Worm (Caenorhabditis elegans) whole organism, midembryonic: ENCODE data around the gene B0495.5.
A peak's percentile ranks its signal among the peaks of the same experiment; 100 is the strongest.

ENCODE experiments used
- T22C8.4 ChIP-seq: fragments of 200-800 bp; sonication (Bioruptor generic); IDR thresholded peaks from 2 replicates; pipeline ENCODE4 v1.3.6; 2022; ENCODE audit warnings: missing genetic modification characterization, missing compliant biosample characterization
- cog-1 ChIP-seq: sonication (generic microtip); optimal IDR thresholded peaks from 2 replicates; lab custom pipeline; 2016; ENCODE audit warnings: missing genetic modification characterization, missing compliant biosample characterization
- flt-1 ChIP-seq: fragments of 200-800 bp; sonication (Bioruptor generic); IDR thresholded peaks from 2 replicates; pipeline ENCODE4 v1.3.6; 2022; ENCODE audit warnings: missing genetic modification characterization, missing compliant biosample characterization
- klf-2 ChIP-seq: fragments of 200-800 bp; sonication (Bioruptor generic); conservative IDR thresholded peaks from 2 replicates; pipeline ENCODE4 v1.3.6; 2022; ENCODE audit warnings: missing genetic modification reagents, missing genetic modification characterization, missing compliant biosample characterization
- med-1 ChIP-seq: sonication (generic microtip); optimal IDR thresholded peaks from 2 replicates; lab custom pipeline; 2017; ENCODE audit warnings: missing genetic modification characterization, mild to moderate bottlenecking, missing compliant biosample characterization, antibody characterized with exemption, missing genetic modification reagents; ENCODE audit not compliant: insufficient read depth
- ref-1 ChIP-seq: fragments of 200-800 bp; sonication (Bioruptor generic); conservative IDR thresholded peaks from 2 replicates; pipeline ENCODE4 v1.3.6; 2022; ENCODE audit warnings: missing genetic modification reagents, missing genetic modification characterization, missing compliant biosample characterization
- tab-1 ChIP-seq: fragments of 200-800 bp; sonication (Bioruptor generic); IDR thresholded peaks from 2 replicates; pipeline ENCODE4 v1.3.6; 2022; ENCODE audit warnings: missing genetic modification characterization, missing compliant biosample characterization
- ztf-23 ChIP-seq: fragments of 200-800 bp; sonication (Bioruptor generic); IDR thresholded peaks from 2 replicates; pipeline ENCODE4 v1.3.6; 2022; ENCODE audit warnings: missing genetic modification reagents, missing genetic modification characterization, missing compliant biosample characterization
- ztf-29 ChIP-seq: fragments of 200-800 bp; sonication (Bioruptor generic); IDR thresholded peaks from 2 replicates; pipeline ENCODE4 v1.3.6; 2022; ENCODE audit warnings: missing genetic modification reagents, missing genetic modification characterization, missing compliant biosample characterization

The B0495.5 gene

DNA sequence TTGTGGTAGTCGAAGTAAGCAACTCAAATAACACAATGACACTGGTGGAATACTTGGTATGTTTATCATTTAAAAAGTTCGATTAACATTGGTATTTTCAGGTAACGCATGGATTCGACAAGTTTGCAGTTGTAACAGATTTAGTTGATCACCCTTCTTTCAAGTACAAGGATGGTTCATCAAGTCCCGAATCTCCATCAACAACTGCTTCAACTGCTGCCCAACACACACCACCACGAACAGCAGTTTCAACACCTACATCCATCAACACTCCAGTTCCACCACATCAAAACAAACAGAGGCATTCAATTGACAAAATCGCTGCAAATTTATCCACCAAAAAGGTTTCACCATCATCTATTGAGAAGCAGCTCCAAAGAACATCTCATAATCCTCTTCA, 15.8 kb downstream of the B0495.5 start:
- no peak for TF ChIP-seq cog-1 (tag; lab: Kevin White, UChicago)
- TF ChIP-seq flt-1 (GFP tag; lab: Robert Waterston, UW), result no peak
- TF ChIP-seq ref-1 (GFP tag; lab: Robert Waterston, UW), result no peak
- TF ChIP-seq klf-2 (GFP tag; lab: Robert Waterston, UW), result no peak
- TF ChIP-seq tab-1 (GFP tag; lab: Robert Waterston, UW), result no peak
- TF ChIP-seq ztf-29 (GFP tag; lab: Robert Waterston, UW), result no peak
- no peak for TF ChIP-seq med-1 (GFP tag; lab: Kevin White, UChicago)
- no peak for TF ChIP-seq ztf-23
- no peak for TF ChIP-seq T22C8.4 (GFP tag; lab: Robert Waterston, UW)

- TF ChIP-seq flt-1 (GFP tag; lab: Robert Waterston, UW) (no peak), ref-1 (GFP tag; lab: Robert Waterston, UW) (no peak), tab-1 (GFP tag; lab: Robert Waterston, UW) (no peak), cog-1 (tag; lab: Kevin White, UChicago) (no peak), ztf-29 (GFP tag; lab: Robert Waterston, UW) (no peak), klf-2 (GFP tag; lab: Robert Waterston, UW) (no peak), med-1 (GFP tag; lab: Kevin White, UChicago) (no peak), ztf-23 (no peak), T22C8.4 (GFP tag; lab: Robert Waterston, UW) (no peak)
Observed at ce11 chrII:7681898-7682297, 16.4 kb downstream of the B0495.5 start, which contains the start of gene lin-26. TSS of gene lin-26 (plus strand) at chrII:7682198.

- TF ChIP-seq ztf-29 (GFP tag; lab: Robert Waterston, UW) (no peak), cog-1 (tag; lab: Kevin White, UChicago) (no peak)
Observed at ce11 chrII:7679499-7680012, 18.8 kb downstream of the B0495.5 start.

ce11 chrII:7678512-7678911, 19.8 kb downstream of the B0495.5 start:
- TF ChIP-seq ref-1 (GFP tag; lab: Robert Waterston, UW), result no peak
- no peak for TF ChIP-seq flt-1 (GFP tag; lab: Robert Waterston, UW)
- no peak for TF ChIP-seq T22C8.4 (GFP tag; lab: Robert Waterston, UW)
- no peak for TF ChIP-seq ztf-29 (GFP tag; lab: Robert Waterston, UW)
- TF ChIP-seq tab-1 (GFP tag; lab: Robert Waterston, UW), result no peak
- no peak for TF ChIP-seq med-1 (GFP tag; lab: Kevin White, UChicago)
- TF ChIP-seq ztf-23, result no peak
- no peak for TF ChIP-seq cog-1 (tag; lab: Kevin White, UChicago)
- no peak for TF ChIP-seq klf-2 (GFP tag; lab: Robert Waterston, UW)

ce11 chrII:7676307-7676905, 21.9 kb downstream of the B0495.5 start:
- TF ChIP-seq ztf-29 (GFP tag; lab: Robert Waterston, UW) (no peak), flt-1 (GFP tag; lab: Robert Waterston, UW) (no peak), klf-2 (GFP tag; lab: Robert Waterston, UW) (no peak), tab-1 (GFP tag; lab: Robert Waterston, UW) (no peak), T22C8.4 (GFP tag; lab: Robert Waterston, UW) (no peak), cog-1 (tag; lab: Kevin White, UChicago) (peak; percentile 24), ref-1 (GFP tag; lab: Robert Waterston, UW) (0 out of 2 replicates have a peak, but pooled peaks have one; percentile 7), med-1 (GFP tag; lab: Kevin White, UChicago) (no peak), ztf-23 (no peak)

DNA sequence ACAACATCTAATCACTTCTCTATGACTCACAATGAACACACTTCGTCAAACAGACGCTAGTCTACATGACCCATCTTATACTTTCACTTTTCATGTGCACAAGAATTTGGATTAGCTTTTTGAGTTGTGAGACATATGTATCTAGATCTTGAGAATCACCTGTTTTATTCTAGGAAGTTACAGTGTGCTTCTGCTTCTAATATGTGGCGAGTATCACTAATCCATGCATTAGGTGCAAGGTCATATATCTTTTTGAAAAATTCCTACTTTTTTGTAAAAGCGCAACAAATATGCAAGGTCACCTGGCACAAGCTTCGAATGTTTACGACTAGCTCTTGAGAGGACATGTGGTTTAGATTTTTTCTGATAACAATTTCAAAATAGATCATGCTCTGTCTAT, 22.6 kb downstream of the B0495.5 start:
- no peak for TF ChIP-seq cog-1 (tag; lab: Kevin White, UChicago)
- no peak for TF ChIP-seq ref-1 (GFP tag; lab: Robert Waterston, UW)
- TF ChIP-seq ztf-29 (GFP tag; lab: Robert Waterston, UW), result no peak
- TF ChIP-seq T22C8.4 (GFP tag; lab: Robert Waterston, UW), result no peak
- no peak for TF ChIP-seq med-1 (GFP tag; lab: Kevin White, UChicago)
- TF ChIP-seq ztf-23, result no peak

- TF ChIP-seq ztf-29 (GFP tag; lab: Robert Waterston, UW), result no peak
- TF ChIP-seq ref-1 (GFP tag; lab: Robert Waterston, UW), result no peak
- no peak for TF ChIP-seq T22C8.4 (GFP tag; lab: Robert Waterston, UW)
- TF ChIP-seq tab-1 (GFP tag; lab: Robert Waterston, UW), result no peak
Observed at ce11 chrII:7671705-7672104, 26.6 kb downstream of the B0495.5 start, which contains the start of gene lir-1. TSS of gene lir-1 (plus strand) at chrII:7672005.

ce11 chrII:7670039-7670438, 28.3 kb downstream of the B0495.5 start:
- TF ChIP-seq cog-1 (tag; lab: Kevin White, UChicago), result no peak
- TF ChIP-seq med-1 (GFP tag; lab: Kevin White, UChicago), result no peak
- no peak for TF ChIP-seq ref-1 (GFP tag; lab: Robert Waterston, UW)
- no peak for TF ChIP-seq ztf-29 (GFP tag; lab: Robert Waterston, UW)
- TF ChIP-seq klf-2 (GFP tag; lab: Robert Waterston, UW), result no peak
- TF ChIP-seq tab-1 (GFP tag; lab: Robert Waterston, UW), result no peak
- no peak for TF ChIP-seq flt-1 (GFP tag; lab: Robert Waterston, UW)
- TF ChIP-seq ztf-23, result no peak
- TF ChIP-seq T22C8.4 (GFP tag; lab: Robert Waterston, UW), result no peak

- TF ChIP-seq flt-1 (GFP tag; lab: Robert Waterston, UW) (peak; percentile 54; the same call in 1 of the 2 replicates), ztf-29 (GFP tag; lab: Robert Waterston, UW) (no peak), ref-1 (GFP tag; lab: Robert Waterston, UW) (no peak), med-1 (GFP tag; lab: Kevin White, UChicago) (no peak), cog-1 (tag; lab: Kevin White, UChicago) (no peak), klf-2 (GFP tag; lab: Robert Waterston, UW) (no peak), tab-1 (GFP tag; lab: Robert Waterston, UW) (0 out of 2 replicates have a peak, but pooled peaks have one; percentile 46), ztf-23 (no peak), T22C8.4 (GFP tag; lab: Robert Waterston, UW) (no peak)
Observed at ce11 chrII:7669409-7669808, 28.9 kb downstream of the B0495.5 start.
